Worm (Caenorhabditis elegans) whole organism, dauer: ENCODE measurements around the gene W01D2.1.

Source experiments
- unc-62 ChIP-seq: sonication (generic microtip); optimal IDR thresholded peaks from 2 replicates; lab custom pipeline; 2017; ENCODE audit warnings: missing biosample characterization, missing genetic modification reagents, missing genetic modification characterization

Gene W01D2.1

ce11 chrII:14808686-14809085, 6.6 kb upstream of the W01D2.1 start, which contains the start of gene W01D2.6:
TSS of gene W01D2.6 (plus strand) at chrII:14808986.
- TF ChIP-seq unc-62 (GFP tag; lab: Kevin White, UChicago), result no peak

DNA sequence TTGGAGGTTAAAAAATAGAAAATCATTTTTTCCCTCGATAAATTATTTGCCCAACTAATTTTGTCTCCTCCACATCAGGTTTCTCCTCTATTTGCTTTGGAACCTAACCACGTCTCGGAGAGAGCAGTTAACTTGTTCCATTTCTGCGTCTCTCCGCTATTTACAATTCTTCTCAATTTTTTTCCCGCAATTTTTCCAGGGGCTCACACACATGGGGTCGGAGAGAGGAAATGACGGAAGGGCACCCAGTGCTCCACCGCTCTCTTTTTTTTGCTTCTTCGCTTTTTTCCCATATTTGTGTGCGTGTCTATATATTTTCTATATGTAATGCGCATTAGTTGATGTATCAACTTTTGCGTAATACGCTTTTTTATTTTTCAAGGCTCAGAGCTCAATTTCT, 4.7 kb upstream of the W01D2.1 start:
- TF ChIP-seq unc-62 (GFP tag; lab: Kevin White, UChicago), result no peak

DNA sequence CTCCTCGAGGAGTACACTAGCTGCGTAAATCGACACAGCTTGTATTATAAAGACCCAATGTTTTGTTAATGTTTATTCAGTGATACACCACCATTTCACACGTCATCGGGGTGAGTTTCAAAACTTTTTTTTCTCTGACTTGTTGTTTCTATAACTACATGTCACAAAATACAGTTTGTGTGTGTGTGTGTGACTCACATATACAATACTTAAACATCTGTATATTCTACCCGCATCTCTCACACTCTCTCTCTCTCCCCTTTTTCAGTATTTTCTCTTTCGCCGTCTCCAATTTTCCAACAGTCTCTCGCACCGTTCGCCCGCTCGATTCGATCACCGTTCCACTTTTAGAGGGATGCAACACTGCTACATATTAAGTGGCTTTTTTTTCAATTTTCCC, 3.8 kb upstream of the W01D2.1 start:
- no peak for TF ChIP-seq unc-62 (GFP tag; lab: Kevin White, UChicago)

- no peak for TF ChIP-seq unc-62 (GFP tag; lab: Kevin White, UChicago)
Measured at ce11 chrII:14812231-14812630, 3.1 kb upstream of the W01D2.1 start, which contains the start of gene osta-3. TSS of gene osta-3 (plus strand) at chrII:14812531.

DNA sequence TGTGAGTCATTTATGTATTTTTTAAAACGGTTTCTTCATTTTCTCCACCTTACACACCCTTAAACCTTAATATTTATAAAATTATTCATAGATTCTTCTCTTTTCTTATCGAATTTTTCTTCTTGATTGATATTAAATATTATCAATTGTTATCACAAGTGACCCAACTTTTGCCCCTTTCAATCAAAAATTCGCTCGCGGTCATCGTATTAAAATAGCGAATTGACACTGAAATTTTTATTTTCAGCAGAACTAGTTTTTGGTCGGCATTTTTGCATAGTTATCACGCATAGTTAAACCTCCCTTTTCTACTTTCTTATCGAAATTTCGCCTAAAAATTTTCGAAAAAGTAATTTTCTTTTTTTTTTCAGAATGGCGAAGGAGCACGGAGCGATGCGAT, 2.7 kb upstream of the W01D2.1 start:
- no peak for TF ChIP-seq unc-62 (GFP tag; lab: Kevin White, UChicago)

ce11 chrII:14813106-14813505, 2.2 kb upstream of the W01D2.1 start:
- no peak for TF ChIP-seq unc-62 (GFP tag; lab: Kevin White, UChicago)

- no peak for TF ChIP-seq unc-62 (GFP tag; lab: Kevin White, UChicago)
Measured at ce11 chrII:14816086-14816485, 768 bp downstream of the W01D2.1 start.

DNA sequence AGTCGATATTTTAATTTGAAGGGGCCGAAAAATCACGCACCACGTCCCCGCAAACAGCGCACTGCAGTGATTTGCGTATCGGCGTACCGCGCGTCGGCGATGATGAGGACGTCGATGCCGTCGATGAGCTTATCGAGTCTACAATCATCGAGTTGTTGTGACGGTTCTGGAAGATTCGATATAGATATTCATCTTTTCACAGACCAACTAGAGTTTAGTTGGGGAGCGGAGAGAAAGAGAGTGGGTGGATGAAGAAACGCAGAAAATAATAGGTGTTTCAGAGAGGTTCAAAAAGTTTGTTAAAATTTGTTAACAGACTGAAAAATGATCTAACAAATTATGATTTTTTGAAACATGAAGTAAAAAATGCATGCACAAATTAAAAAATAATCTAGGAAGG, 3.1 kb downstream of the W01D2.1 start, which contains the start of gene nhr-61:
Gene nhr-61, minus strand, starts transcription at position 168 of the 400 bp plus-strand sequence.
- no peak for TF ChIP-seq unc-62 (GFP tag; lab: Kevin White, UChicago)

DNA sequence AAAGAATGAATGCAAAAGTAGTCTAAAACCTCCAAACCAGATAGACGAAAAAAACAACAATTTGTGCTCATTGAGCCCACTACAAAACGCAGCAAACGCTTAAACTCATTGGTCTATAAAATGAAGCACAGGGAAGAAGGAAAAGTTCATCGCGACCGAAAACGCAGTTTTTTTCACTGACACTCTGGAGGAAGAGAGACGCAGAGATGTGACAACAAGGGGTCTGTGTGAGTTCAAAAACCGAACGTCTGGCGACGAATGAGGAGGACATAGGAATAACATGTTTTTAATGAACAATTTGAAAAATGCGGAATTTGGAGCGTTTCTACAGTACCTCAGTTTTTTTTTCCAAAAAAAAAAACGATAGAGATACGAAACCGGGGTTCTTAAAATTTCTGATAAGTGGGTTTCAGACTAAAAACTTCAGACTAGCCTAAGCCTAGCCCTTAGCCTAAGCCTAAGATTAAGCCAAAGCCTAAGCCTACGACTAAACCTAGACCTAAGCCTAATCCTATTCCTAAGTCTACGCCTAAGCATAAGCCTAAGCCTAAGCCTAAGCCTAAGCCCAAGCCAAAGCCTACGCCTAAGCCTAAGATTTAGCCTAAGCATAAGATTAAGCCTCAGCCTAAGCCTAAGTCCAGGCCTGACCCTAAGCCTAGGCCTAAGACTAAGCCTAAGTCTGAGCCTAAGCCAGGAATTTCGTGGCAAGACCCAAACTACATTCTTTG, 4.1 kb downstream of the W01D2.1 start:
- no peak for TF ChIP-seq unc-62 (GFP tag; lab: Kevin White, UChicago)

DNA sequence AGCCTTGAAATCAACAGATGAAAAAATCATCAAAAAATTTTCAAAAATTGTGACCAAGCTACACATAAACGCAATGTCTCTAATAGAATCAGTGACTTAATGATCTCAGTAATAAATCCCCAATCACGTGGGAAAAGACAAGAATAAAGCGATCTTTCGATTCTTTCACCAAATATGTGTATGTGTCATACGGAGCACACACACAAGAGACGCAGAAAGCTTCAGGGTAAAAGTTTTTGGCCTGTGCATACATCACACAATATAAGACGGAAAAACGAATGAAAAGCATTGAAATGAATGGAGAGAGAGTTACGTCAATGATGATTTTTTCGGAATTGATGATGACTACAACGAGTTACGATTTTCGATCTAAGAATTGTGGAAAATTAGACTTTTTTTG, 5.1 kb downstream of the W01D2.1 start:
- TF ChIP-seq unc-62 (GFP tag; lab: Kevin White, UChicago), result no peak

DNA sequence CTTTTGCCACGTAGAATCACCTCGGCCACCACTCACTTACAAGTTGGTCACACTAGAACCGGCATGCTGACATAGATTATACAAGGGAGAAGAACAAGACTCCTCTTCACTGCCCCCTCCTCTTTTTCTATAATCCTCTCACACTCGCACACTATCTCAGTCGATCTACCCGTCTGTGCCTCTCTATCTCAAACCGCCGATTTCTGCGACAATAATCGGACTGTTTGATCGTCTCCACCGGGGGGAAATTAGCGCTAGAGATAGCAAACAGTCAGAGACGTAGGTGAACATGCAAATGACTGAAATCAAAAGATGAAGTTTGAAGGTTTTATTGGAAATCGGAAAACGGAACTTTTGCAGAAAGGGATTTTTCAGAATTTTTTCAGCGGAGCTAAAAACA, 7.1 kb downstream of the W01D2.1 start:
- TF ChIP-seq unc-62 (GFP tag; lab: Kevin White, UChicago), result no peak

- no peak for TF ChIP-seq unc-62 (GFP tag; lab: Kevin White, UChicago)
Measured at ce11 chrII:14825413-14825812, 10.1 kb downstream of the W01D2.1 start.

ce11 chrII:14832055-14832454, 16.7 kb downstream of the W01D2.1 start:
- no peak for TF ChIP-seq unc-62 (GFP tag; lab: Kevin White, UChicago)

ce11 chrII:14838596-14839215, 23.4 kb downstream of the W01D2.1 start:
- TF ChIP-seq unc-62 (GFP tag; lab: Kevin White, UChicago), result no peak

DNA sequence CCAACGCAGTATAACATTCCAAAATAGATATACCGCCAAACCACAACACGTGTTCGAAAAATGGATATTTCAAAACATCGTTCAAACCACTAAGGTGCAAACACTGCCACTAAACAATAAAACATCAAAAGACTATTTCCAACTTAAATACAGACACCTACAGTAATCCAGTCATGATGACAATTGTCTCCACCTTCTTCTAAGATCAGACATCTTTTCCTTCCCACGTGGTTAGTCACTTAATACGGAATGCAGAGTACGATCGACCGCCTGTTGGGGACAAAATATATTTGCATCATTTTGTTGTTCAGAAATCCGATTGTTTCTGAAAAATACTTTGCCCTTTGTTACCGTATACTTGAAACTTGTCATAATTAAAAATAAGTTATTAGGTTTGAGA, 25.9 kb downstream of the W01D2.1 start:
- no peak for TF ChIP-seq unc-62 (GFP tag; lab: Kevin White, UChicago)

DNA sequence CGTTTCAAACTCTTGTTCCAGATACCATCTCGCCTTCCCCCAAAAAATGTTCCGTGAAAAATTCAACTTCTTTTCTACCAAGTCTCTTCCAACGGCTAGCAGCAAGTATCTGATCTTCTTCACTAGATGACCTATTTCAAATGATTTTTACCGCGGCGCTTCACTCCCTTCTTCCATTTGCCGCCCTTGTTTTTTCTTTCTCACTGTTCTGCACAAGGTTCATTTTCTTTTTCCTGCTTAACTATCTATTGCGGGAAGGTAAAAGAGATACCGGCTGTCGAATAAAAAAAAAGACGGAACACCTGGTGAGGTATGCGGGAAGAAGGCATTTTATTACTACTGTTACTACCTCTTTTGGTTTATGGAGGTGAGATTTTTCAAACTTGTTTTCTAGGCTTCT, 27.7 kb downstream of the W01D2.1 start, which contains the start of gene cdh-7:
Gene cdh-7, plus strand, starts transcription at position 214 of the 400 bp plus-strand sequence.
- no peak for TF ChIP-seq unc-62 (GFP tag; lab: Kevin White, UChicago)

DNA sequence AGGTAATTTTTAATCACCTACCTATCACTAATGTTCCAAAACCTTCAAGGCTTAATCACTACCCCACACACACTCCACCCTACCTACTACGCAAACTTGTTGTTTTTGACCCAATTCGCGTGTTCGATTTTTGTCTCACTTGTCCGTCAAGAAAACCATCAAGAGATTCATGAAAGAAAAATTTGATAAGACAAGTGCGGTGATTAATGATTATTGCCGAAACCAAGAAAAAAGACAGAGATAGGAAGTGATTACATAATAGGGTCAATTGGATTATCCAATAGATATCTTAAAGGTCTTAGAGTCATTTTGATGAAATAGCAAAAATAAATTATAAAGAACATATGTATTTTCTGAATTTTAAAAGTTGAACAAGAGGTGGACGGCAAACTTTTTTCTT, 28.9 kb downstream of the W01D2.1 start:
- TF ChIP-seq unc-62 (GFP tag; lab: Kevin White, UChicago), result no peak
